Worm (Caenorhabditis elegans) whole organism, L4 larva: ENCODE results near the gene F56H9.6.

Experiments used
- D1046.2 ChIP-seq: fragments of 200-800 bp; sonication (Bioruptor generic); IDR thresholded peaks from 2 replicates; pipeline ENCODE4 v1.3.6; 2022; ENCODE audit warnings: missing genetic modification characterization, missing compliant biosample characterization
- F10B5.3 ChIP-seq: sonication (generic microtip); optimal IDR thresholded peaks from 2 replicates; lab custom pipeline; 2016; ENCODE audit warnings: mild to moderate bottlenecking, missing genetic modification characterization, missing compliant biosample characterization
- F37D6.2 ChIP-seq: sonication (generic microtip); optimal IDR thresholded peaks from 2 replicates; lab custom pipeline; 2016; ENCODE audit warnings: mild to moderate bottlenecking, missing genetic modification characterization, missing compliant biosample characterization
- F49E8.2 ChIP-seq: sonication (generic microtip); optimal IDR thresholded peaks from 2 replicates; lab custom pipeline; 2016; ENCODE audit warnings: missing compliant biosample characterization, mild to moderate bottlenecking, missing genetic modification characterization, borderline replicate concordance
- T20F7.1 ChIP-seq: fragments of 200-800 bp; sonication (Bioruptor generic); optimal IDR thresholded peaks from 2 replicates; lab custom pipeline; 2018; ENCODE audit warnings: mild to moderate bottlenecking, missing genetic modification characterization, missing compliant biosample characterization
- Y105C5A.15 ChIP-seq: fragments of 200-800 bp; sonication (Bioruptor generic); IDR thresholded peaks from 2 replicates; pipeline ENCODE4 v1.3.6; 2022; ENCODE audit warnings: missing genetic modification characterization, missing compliant biosample characterization
- Y75B8A.6 ChIP-seq: fragments of 200-800 bp; sonication (Bioruptor generic); IDR thresholded peaks from 2 replicates; pipeline ENCODE4 v1.3.6; 2022; ENCODE audit warnings: missing genetic modification reagents, missing genetic modification characterization, missing compliant biosample characterization
- ama-1 ChIP-seq: fragments of 150-350 bp; optimal IDR thresholded peaks from 2 replicates; lab custom pipeline; 2014; ENCODE audit warnings: inconsistent platforms, mixed read lengths
- arid-1 ChIP-seq: fragments of 200-800 bp; sonication (Bioruptor generic); conservative IDR thresholded peaks from 2 replicates; pipeline ENCODE4 v1.3.6; 2022; ENCODE audit warnings: missing genetic modification reagents, missing genetic modification characterization, missing compliant biosample characterization
- ceh-20 ChIP-seq: fragments of 200-800 bp; sonication (Bioruptor generic); IDR thresholded peaks from 2 replicates; pipeline ENCODE4 v1.3.6; 2022; ENCODE audit warnings: missing genetic modification reagents, missing genetic modification characterization, missing compliant biosample characterization
- ceh-62 ChIP-seq: sonication (generic microtip); optimal IDR thresholded peaks from 2 replicates; lab custom pipeline; 2017; ENCODE audit warnings: missing biosample characterization, missing genetic modification characterization
- daf-16 ChIP-seq, 3 experiments: sonication (generic microtip); optimal IDR thresholded peaks; 2 replicates each; lab custom pipeline; 2016 to 2017; ENCODE audit warnings: missing genetic modification characterization in 3 of 3, missing genetic modification reagents in 3 of 3, mild to moderate bottlenecking in 2 of 3, missing compliant biosample characterization in 2 of 3, missing biosample characterization in 1 of 3, moderate library complexity in 1 of 3
- dmd-9 ChIP-seq: fragments of 200-800 bp; sonication (Bioruptor generic); IDR thresholded peaks from 2 replicates; pipeline ENCODE4 v1.3.6; 2022; ENCODE audit warnings: missing genetic modification reagents, missing genetic modification characterization, missing compliant biosample characterization
- duxl-1 ChIP-seq: sonication (generic microtip); optimal IDR thresholded peaks from 2 replicates; lab custom pipeline; 2016; ENCODE audit warnings: mild to moderate bottlenecking, missing genetic modification characterization, moderate library complexity, missing compliant biosample characterization; ENCODE audit not compliant: poor library complexity
- egl-43 ChIP-seq: fragments of 200-800 bp; sonication (Bioruptor generic); IDR thresholded peaks from 2 replicates; pipeline ENCODE4 v1.3.6; 2022; ENCODE audit warnings: missing genetic modification reagents, missing genetic modification characterization, missing compliant biosample characterization
- gei-8 ChIP-seq: fragments of 200-800 bp; sonication (Bioruptor generic); optimal IDR thresholded peaks from 2 replicates; lab custom pipeline; 2018; ENCODE audit warnings: mild to moderate bottlenecking, missing genetic modification characterization, missing compliant biosample characterization
- hif-1 ChIP-seq, 2 experiments: sonication (generic microtip); optimal IDR thresholded peaks; 2 replicates each; lab custom pipeline; 2016 to 2017; ENCODE audit warnings: missing compliant biosample characterization in 2 of 2, missing genetic modification characterization in 2 of 2, missing genetic modification reagents in 2 of 2, missing genotype in 2 of 2, mild to moderate bottlenecking in 1 of 2
- hlh-30 ChIP-seq: sonication (generic microtip); optimal IDR thresholded peaks from 2 replicates; lab custom pipeline; 2017; ENCODE audit warnings: antibody characterized with exemption, mild to moderate bottlenecking, missing genetic modification characterization, missing compliant biosample characterization; ENCODE audit not compliant: insufficient read depth
- hmg-1.1 ChIP-seq: fragments of 200-800 bp; sonication (Bioruptor generic); IDR thresholded peaks from 2 replicates; pipeline ENCODE4 v1.3.6; 2022; ENCODE audit warnings: missing genetic modification reagents, missing genetic modification characterization, missing compliant biosample characterization
- lim-7 ChIP-seq: fragments of 200-800 bp; sonication (Bioruptor generic); IDR thresholded peaks from 2 replicates; pipeline ENCODE4 v1.3.6; 2022; ENCODE audit warnings: missing genetic modification characterization, missing compliant biosample characterization
- lin-13 ChIP-seq: fragments of 150-350 bp; optimal IDR thresholded peaks from 2 replicates; lab custom pipeline; 2014; ENCODE audit warnings: missing biosample characterization, missing genetic modification reagents, missing genetic modification characterization
- lsy-2 ChIP-seq, 2 experiments: fragments of 150-350 bp in 1 of 2; sonication (generic microtip) in 1 of 2; optimal IDR thresholded peaks; 2 replicates each; lab custom pipeline; 2014 to 2017; ENCODE audit warnings: missing biosample characterization in 2 of 2, missing genetic modification characterization in 2 of 2
- madf-5 ChIP-seq, 2 experiments: fragments of 200-800 bp; sonication (Bioruptor generic); IDR thresholded peaks; 2 replicates each; pipeline ENCODE4 v1.3.6; 2022; ENCODE audit warnings: missing compliant biosample characterization in 2 of 2, missing genetic modification characterization in 2 of 2
- mxl-2 ChIP-seq: fragments of 200-800 bp; sonication (Bioruptor generic); conservative IDR thresholded peaks from 2 replicates; pipeline ENCODE4 v1.3.6; 2022; ENCODE audit warnings: missing genetic modification reagents, missing genetic modification characterization, missing compliant biosample characterization
- nhr-102 ChIP-seq: sonication (generic microtip); optimal IDR thresholded peaks from 2 replicates; lab custom pipeline; 2016; ENCODE audit warnings: mild to moderate bottlenecking, missing genetic modification characterization, moderate library complexity, missing compliant biosample characterization
- nhr-11 ChIP-seq: fragments of 150-350 bp; optimal IDR thresholded peaks from 2 replicates; lab custom pipeline; 2014; ENCODE audit warnings: missing biosample characterization, missing genetic modification characterization
- nhr-111 ChIP-seq: fragments of 200-800 bp; sonication (Bioruptor generic); optimal IDR thresholded peaks from 2 replicates; lab custom pipeline; 2018; ENCODE audit warnings: mild to moderate bottlenecking, missing genetic modification characterization, missing compliant biosample characterization
- nhr-237 ChIP-seq: sonication (generic microtip); optimal IDR thresholded peaks from 2 replicates; lab custom pipeline; 2017; ENCODE audit warnings: missing biosample characterization, missing genetic modification characterization
- nhr-25 ChIP-seq: sonication (generic microtip); optimal IDR thresholded peaks from 2 replicates; lab custom pipeline; 2017; ENCODE audit warnings: missing genetic modification characterization, mild to moderate bottlenecking, missing compliant biosample characterization, antibody characterized with exemption, moderate library complexity, borderline replicate concordance; ENCODE audit not compliant: insufficient read depth
- nhr-28 ChIP-seq: fragments of 150-350 bp; optimal IDR thresholded peaks from 2 replicates; lab custom pipeline; 2014; ENCODE audit warnings: missing biosample characterization, missing genetic modification characterization
- nhr-6 ChIP-seq: fragments of 150-350 bp; optimal IDR thresholded peaks from 2 replicates; lab custom pipeline; 2014; ENCODE audit warnings: missing biosample characterization, missing genetic modification characterization
- rbr-2 ChIP-seq: sonication (generic microtip); optimal IDR thresholded peaks from 2 replicates; lab custom pipeline; 2016; ENCODE audit warnings: missing genotype, missing genetic modification characterization, missing compliant biosample characterization
- saeg-2 ChIP-seq: fragments of 200-800 bp; sonication (Bioruptor generic); IDR thresholded peaks from 2 replicates; pipeline ENCODE4 v1.3.6; 2022; ENCODE audit warnings: missing genetic modification reagents, missing genetic modification characterization, missing compliant biosample characterization
- sdz-12 ChIP-seq: fragments of 200-800 bp; sonication (Bioruptor generic); optimal IDR thresholded peaks from 2 replicates; lab custom pipeline; 2018; ENCODE audit warnings: mild to moderate bottlenecking, missing genetic modification characterization, missing compliant biosample characterization
- set-16 ChIP-seq: fragments of 200-800 bp; sonication (Bioruptor generic); IDR thresholded peaks from 2 replicates; pipeline ENCODE4 v1.3.6; 2022; ENCODE audit warnings: missing genetic modification reagents, missing genetic modification characterization, missing compliant biosample characterization
- snpc-1.2 ChIP-seq: fragments of 200-800 bp; sonication (Bioruptor generic); IDR thresholded peaks from 2 replicates; pipeline ENCODE4 v1.3.6; 2022; ENCODE audit warnings: missing genetic modification reagents, missing genetic modification characterization, missing compliant biosample characterization
- spr-1 ChIP-seq: sonication (generic microtip); optimal IDR thresholded peaks from 2 replicates; lab custom pipeline; 2016; ENCODE audit warnings: mild to moderate bottlenecking, missing genetic modification characterization, missing compliant biosample characterization
- tra-1 ChIP-seq: fragments of 200-800 bp; sonication (Bioruptor generic); IDR thresholded peaks from 2 replicates; pipeline ENCODE4 v1.3.6; 2022; ENCODE audit warnings: missing genetic modification reagents, missing genetic modification characterization, missing compliant biosample characterization
- unc-130 ChIP-seq: sonication (generic microtip); optimal IDR thresholded peaks from 2 replicates; lab custom pipeline; 2016; ENCODE audit warnings: missing genetic modification reagents, missing genetic modification characterization, missing compliant biosample characterization
- zfp-3 ChIP-seq: fragments of 200-800 bp; sonication (Bioruptor generic); conservative IDR thresholded peaks from 2 replicates; pipeline ENCODE4 v1.3.6; 2022; ENCODE audit warnings: missing genetic modification reagents, missing genetic modification characterization, missing compliant biosample characterization
- zip-11 ChIP-seq: fragments of 200-800 bp; sonication (Bioruptor generic); IDR thresholded peaks from 2 replicates; pipeline ENCODE4 v1.3.6; 2022; ENCODE audit warnings: missing genetic modification characterization, missing compliant biosample characterization
- ztf-11 ChIP-seq: fragments of 150-350 bp; optimal IDR thresholded peaks from 2 replicates; lab custom pipeline; 2014; ENCODE audit warnings: missing biosample characterization, missing genetic modification characterization

Gene F56H9.6

DNA sequence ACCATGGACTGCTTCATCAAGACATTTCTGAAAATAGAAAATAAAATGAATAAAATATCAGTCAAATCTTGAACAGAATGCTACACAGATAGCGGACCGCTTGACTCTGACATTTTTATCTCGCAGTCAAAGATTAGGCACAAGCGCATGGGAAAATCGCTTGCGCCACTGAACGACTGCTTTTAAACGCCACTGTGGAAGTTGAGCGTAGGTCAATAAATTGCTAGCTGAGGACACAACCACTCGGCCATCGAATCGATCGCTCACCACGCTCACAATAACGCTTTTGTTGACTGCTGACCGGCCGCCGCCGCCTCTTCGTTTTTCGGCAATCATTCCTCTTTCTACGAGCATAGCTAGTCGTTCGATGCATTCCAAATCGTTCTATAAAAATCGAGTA lies 32.8 kb downstream of the F56H9.6 start (continued):
- TF ChIP-seq nhr-111 (GFP tag; lab: Kevin White, UChicago) = peak; percentile 48
- peak; percentile 33 for TF ChIP-seq gei-8
- TF ChIP-seq mxl-2 = no peak
- TF ChIP-seq nhr-237 (tag; lab: Kevin White, UChicago) = no peak
- TF ChIP-seq spr-1 (tag; lab: Kevin White, UChicago) = peak; percentile 61
- peak; percentile 9 for TF ChIP-seq T20F7.1 (GFP tag; lab: Kevin White, UChicago)
- TF ChIP-seq hlh-30 (tag; lab: Kevin White, UChicago) = no peak
- TF ChIP-seq rbr-2 (tag; lab: Kevin White, UChicago) = peak; percentile 53
- 0 out of 2 replicates have a peak, but pooled peaks have one; percentile 9 for TF ChIP-seq tra-1
- no peak for TF ChIP-seq ama-1 (lab: Kevin White, UChicago)
- peak; percentile 36 to 45; a peak in 1 of 4 replicates for TF ChIP-seq madf-5 (GFP tag; IDR thresholded peaks at IDR 0.05; lab: Robert Waterston, UW)
- TF ChIP-seq sdz-12 (GFP tag; lab: Kevin White, UChicago) = no peak
- TF ChIP-seq nhr-25 (tag; lab: Kevin White, UChicago) = peak; percentile 38
- TF ChIP-seq saeg-2 (GFP tag; lab: Robert Waterston, UW) = peak; percentile 5; the same call in 1 of the 2 replicates
- TF ChIP-seq lsy-2 (tag; optimal IDR thresholded peaks at IDR 0.05; lab: Kevin White, UChicago) = peak in 1 of 2 experiments; percentile 42
- peak; percentile 68 for TF ChIP-seq snpc-1.2
- TF ChIP-seq zip-11 (GFP tag; lab: Robert Waterston, UW) = no peak
- peak; percentile 43 for TF ChIP-seq nhr-28 (tag; lab: Kevin White, UChicago)
- TF ChIP-seq nhr-11 = no peak
- no peak; the same call in 1 of the 2 replicates for TF ChIP-seq zfp-3 (GFP tag; lab: Robert Waterston, UW)
- no peak for TF ChIP-seq F37D6.2 (tag; lab: Kevin White, UChicago)
- TF ChIP-seq egl-43 = peak; percentile 86
- TF ChIP-seq duxl-1 (tag; lab: Kevin White, UChicago) = peak; percentile 26
- peak; percentile 9 for TF ChIP-seq lin-13 (GFP tag; lab: Kevin White, UChicago)
- no peak for TF ChIP-seq arid-1
- peak in 1 of 2 experiments; percentile 69 for TF ChIP-seq daf-16 (GFP tag; optimal IDR thresholded peaks at IDR 0.05; lab: Kevin White, UChicago)
- TF ChIP-seq daf-16 (tag; optimal IDR thresholded peaks at IDR 0.05; lab: Kevin White, UChicago) = peak; percentile 76
- peak; percentile 24 for TF ChIP-seq F10B5.3 (tag; lab: Kevin White, UChicago)
- peak; percentile 56 for TF ChIP-seq hmg-1.1 (GFP tag; lab: Robert Waterston, UW)
- peak; percentile 85 for TF ChIP-seq nhr-6 (tag; lab: Kevin White, UChicago)

DNA sequence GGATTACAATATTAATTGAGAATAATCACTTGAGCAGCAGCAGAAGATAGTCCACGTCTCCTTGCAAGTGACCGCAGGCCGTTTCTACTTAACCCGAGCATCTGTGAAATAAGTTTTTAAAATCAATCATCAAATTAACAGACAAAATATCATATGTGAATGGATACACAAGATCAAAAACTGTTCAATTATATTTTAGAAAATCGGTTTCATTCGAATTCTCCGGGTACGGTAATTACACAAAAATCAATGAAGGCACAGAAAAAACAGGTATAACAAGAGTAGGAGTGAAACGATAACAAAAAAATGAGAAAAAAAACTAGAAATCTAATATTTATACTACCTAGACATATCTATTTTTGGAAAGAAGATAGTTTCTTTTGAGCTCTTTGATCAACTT lies 33.4 kb downstream of the F56H9.6 start, which contains the start of gene mma-1:
mma-1 (minus strand) TSS at position 101 of the 400 bp plus-strand sequence.
- TF ChIP-seq Y105C5A.15 (GFP tag; lab: Robert Waterston, UW) (no peak), ceh-20 (no peak), dmd-9 (no peak), ceh-62 (no peak), D1046.2 (GFP tag; lab: Robert Waterston, UW) (no peak), F49E8.2 (tag; lab: Kevin White, UChicago) (no peak), Y75B8A.6 (no peak), lim-7 (GFP tag; lab: Robert Waterston, UW) (no peak), hif-1 (tag; optimal IDR thresholded peaks at IDR 0.05; lab: Kevin White, UChicago) (no peak), ama-1 (lab: Kevin White, UChicago) (no peak), unc-130 (GFP tag; lab: Kevin White, UChicago) (no peak), set-16 (GFP tag; lab: Robert Waterston, UW) (no peak), nhr-102 (tag; lab: Kevin White, UChicago) (no peak), ztf-11 (tag; lab: Kevin White, UChicago) (no peak), nhr-28 (tag; lab: Kevin White, UChicago) (no peak)
